Fruit fly (Drosophila melanogaster) whole organism, embryonic: ENCODE data around the gene CG32706.
A peak's percentile ranks its signal among the peaks of the same experiment; 100 is the strongest.

Experiments used
- B-H2 ChIP-seq: fragments of 200-800 bp; sonication (Bioruptor generic); optimal IDR thresholded peaks from 2 replicates; lab custom pipeline; 2018; ENCODE audit warnings: missing biosample characterization, mild to moderate bottlenecking, missing genetic modification characterization
- Bgb ChIP-seq: fragments of 200-800 bp; sonication (Bioruptor generic); IDR thresholded peaks from 2 replicates; pipeline ENCODE4 v1.3.6; 2022; ENCODE audit warnings: missing biosample characterization, missing genetic modification characterization; ENCODE audit not compliant: partially characterized antibody
- C15 ChIP-seq: fragments of 200-800 bp; sonication (Bioruptor generic); IDR thresholded peaks from 3 replicates; pipeline ENCODE4 v1.3.6; 2022; ENCODE audit warnings: missing biosample characterization, missing genetic modification characterization
- CG10979 ChIP-seq: fragments of 200-800 bp; sonication (Bioruptor generic); optimal IDR thresholded peaks from 2 replicates; lab custom pipeline; 2018; ENCODE audit warnings: missing biosample characterization, mild to moderate bottlenecking, missing genetic modification characterization, moderate library complexity
- CG11504 ChIP-seq: fragments of 200-800 bp; sonication (Bioruptor generic); optimal IDR thresholded peaks from 3 replicates; lab custom pipeline; 2019; ENCODE audit warnings: missing biosample characterization, mild to moderate bottlenecking, missing genetic modification characterization, moderate library complexity
- CG12071 ChIP-seq: fragments of 200-800 bp; sonication (Bioruptor generic); optimal IDR thresholded peaks from 3 replicates; lab custom pipeline; 2018; ENCODE audit warnings: missing biosample characterization, mild to moderate bottlenecking, missing genetic modification characterization
- CG12391 ChIP-seq: fragments of 200-800 bp; sonication (Bioruptor generic); optimal IDR thresholded peaks from 3 replicates; lab custom pipeline; 2018; ENCODE audit warnings: missing biosample characterization, mild to moderate bottlenecking, missing genetic modification characterization, moderate library complexity
- CG1529 ChIP-seq: fragments of 200-800 bp; sonication (Bioruptor generic); optimal IDR thresholded peaks from 3 replicates; lab custom pipeline; 2018; ENCODE audit warnings: missing biosample characterization, missing genetic modification characterization
- CG16815 ChIP-seq: fragments of 200-800 bp; sonication (Bioruptor generic); optimal IDR thresholded peaks from 3 replicates; lab custom pipeline; 2017; ENCODE audit warnings: missing biosample characterization, mild to moderate bottlenecking, missing genetic modification characterization
- CG17359 ChIP-seq: fragments of 200-800 bp; sonication (Bioruptor generic); optimal IDR thresholded peaks from 3 replicates; lab custom pipeline; 2018; ENCODE audit warnings: missing biosample characterization, mild to moderate bottlenecking, missing genetic modification characterization, moderate library complexity
- CG17385 ChIP-seq: fragments of 200-800 bp; sonication (Bioruptor generic); optimal IDR thresholded peaks from 3 replicates; lab custom pipeline; 2018; ENCODE audit warnings: missing biosample characterization, mild to moderate bottlenecking, missing genetic modification characterization
- CG18619 ChIP-seq: fragments of 200-800 bp; sonication (Bioruptor generic); optimal IDR thresholded peaks from 3 replicates; lab custom pipeline; 2017; ENCODE audit warnings: missing biosample characterization, mild to moderate bottlenecking, missing genetic modification characterization
- CG2202 ChIP-seq: fragments of 200-800 bp; sonication (Bioruptor generic); optimal IDR thresholded peaks from 2 replicates; lab custom pipeline; 2018; ENCODE audit warnings: missing biosample characterization, mild to moderate bottlenecking, missing genetic modification characterization
- CG30020 ChIP-seq: fragments of 200-800 bp; optimal IDR thresholded peaks from 2 replicates; lab custom pipeline; 2019; ENCODE audit warnings: missing biosample characterization, mild to moderate bottlenecking, missing genetic modification characterization, moderate library complexity
- CG31388 ChIP-seq: fragments of 200-800 bp; sonication (Bioruptor generic); optimal IDR thresholded peaks from 2 replicates; lab custom pipeline; 2016; ENCODE audit warnings: missing biosample characterization, missing genetic modification characterization
- CG31441 ChIP-seq: fragments of 200-800 bp; sonication (Bioruptor generic); IDR thresholded peaks from 2 replicates; pipeline ENCODE4 v1.3.6; 2022; ENCODE audit warnings: missing biosample characterization, missing genetic modification characterization
- CG3407 ChIP-seq: fragments of 200-800 bp; sonication (Bioruptor generic); optimal IDR thresholded peaks from 2 replicates; lab custom pipeline; 2018; ENCODE audit warnings: missing biosample characterization, mild to moderate bottlenecking, missing genetic modification characterization
- CG4282 ChIP-seq: fragments of 200-800 bp; sonication (Bioruptor generic); optimal IDR thresholded peaks from 2 replicates; lab custom pipeline; 2016; ENCODE audit warnings: missing biosample characterization, missing genetic modification characterization
- CG4404 ChIP-seq: fragments of 200-800 bp; sonication (Bioruptor generic); IDR thresholded peaks from 2 replicates; pipeline ENCODE4 v1.3.6; 2022; ENCODE audit warnings: missing biosample characterization, missing genetic modification characterization
- CG6254 ChIP-seq: fragments of 200-800 bp; sonication (Bioruptor generic); optimal IDR thresholded peaks from 3 replicates; lab custom pipeline; 2017; ENCODE audit warnings: mild to moderate bottlenecking, missing biosample characterization, missing genetic modification reagents, missing genetic modification characterization
- CG6272 ChIP-seq: fragments of 200-800 bp; sonication (Bioruptor generic); IDR thresholded peaks from 2 replicates; pipeline ENCODE4 v1.3.6; 2022; ENCODE audit warnings: missing biosample characterization, missing genetic modification characterization
- CG9437 ChIP-seq: fragments of 200-800 bp; sonication (Bioruptor generic); optimal IDR thresholded peaks from 2 replicates; lab custom pipeline; 2018; ENCODE audit warnings: missing biosample characterization, mild to moderate bottlenecking, missing genetic modification characterization
- CoRest ChIP-seq: fragments of 200-800 bp; sonication (Bioruptor generic); optimal IDR thresholded peaks from 3 replicates; lab custom pipeline; 2018; ENCODE audit warnings: missing biosample characterization, mild to moderate bottlenecking, missing genetic modification characterization, moderate library complexity
- Dll ChIP-seq: fragments of 200-800 bp; sonication (Bioruptor generic); IDR thresholded peaks from 4 replicates; pipeline ENCODE4 v1.3.6; 2022; ENCODE audit warnings: missing biosample characterization, missing genetic modification characterization; ENCODE audit not compliant: partially characterized antibody
- H2.0 ChIP-seq: fragments of 200-800 bp; sonication (Bioruptor generic); IDR thresholded peaks from 2 replicates; pipeline ENCODE4 v1.3.6; 2022; ENCODE audit warnings: missing biosample characterization, missing genetic modification characterization
- HLH54F ChIP-seq: fragments of 200-800 bp; sonication (Bioruptor generic); optimal IDR thresholded peaks from 3 replicates; lab custom pipeline; 2016; ENCODE audit warnings: missing biosample characterization, missing genetic modification characterization
- Hr78 ChIP-seq, 2 experiments: fragments of 200-800 bp in 1 of 2; fragments of >200 bp in 1 of 2; sonication (Bioruptor generic) in 1 of 2; optimal IDR thresholded peaks; 2 replicates each; lab custom pipeline; 2017 to 2019; ENCODE audit warnings: missing biosample characterization in 2 of 2, missing genetic modification characterization in 2 of 2, mild to moderate bottlenecking in 1 of 2, moderate library complexity in 1 of 2
- Jarid2 ChIP-seq: fragments of 200-800 bp; sonication (Bioruptor generic); optimal IDR thresholded peaks from 3 replicates; lab custom pipeline; 2017; ENCODE audit warnings: mild to moderate bottlenecking, missing biosample characterization, missing genetic modification reagents, missing genetic modification characterization
- Med ChIP-seq: fragments of 200-800 bp; sonication (Bioruptor generic); peaks from one replicate; lab custom pipeline; 2016; ENCODE audit warnings: missing biosample characterization, missing genetic modification characterization, mild to moderate bottlenecking, inconsistent platforms, moderate library complexity
- NFAT ChIP-seq: fragments of 200-800 bp; sonication (Bioruptor generic); IDR thresholded peaks from 2 replicates; pipeline ENCODE4 v1.3.6; 2022; ENCODE audit warnings: missing biosample characterization, missing genetic modification characterization
- Neu2 ChIP-seq: fragments of 200-800 bp; sonication (Bioruptor generic); optimal IDR thresholded peaks from 3 replicates; lab custom pipeline; 2016; ENCODE audit warnings: missing biosample characterization, missing genetic modification characterization, borderline replicate concordance
- Oaz ChIP-seq: fragments of 200-800 bp; sonication (Bioruptor generic); IDR thresholded peaks from 2 replicates; pipeline ENCODE4 v1.3.6; 2022; ENCODE audit warnings: missing biosample characterization, missing genetic modification characterization
- Sox102F ChIP-seq: fragments of 200-800 bp; sonication (Bioruptor generic); optimal IDR thresholded peaks from 2 replicates; lab custom pipeline; 2018; ENCODE audit warnings: missing biosample characterization, mild to moderate bottlenecking, missing genetic modification characterization, moderate library complexity
- Sry-δ ChIP-seq: fragments of 200-800 bp; sonication (Bioruptor generic); optimal IDR thresholded peaks from 2 replicates; lab custom pipeline; 2016; ENCODE audit warnings: missing biosample characterization, missing genetic modification characterization
- Xbp1 ChIP-seq: fragments of 200-800 bp; sonication (Bioruptor generic); optimal IDR thresholded peaks from 3 replicates; lab custom pipeline; 2016; ENCODE audit warnings: missing biosample characterization, mild to moderate bottlenecking, missing genetic modification characterization
- caup ChIP-seq: fragments of 200-800 bp; sonication (Bioruptor generic); optimal IDR thresholded peaks from 3 replicates; lab custom pipeline; 2017; ENCODE audit warnings: missing biosample characterization, mild to moderate bottlenecking, missing genetic modification characterization, moderate library complexity; ENCODE audit not compliant: severe bottlenecking
- dimm ChIP-seq: fragments of 200-800 bp; sonication (Bioruptor generic); IDR thresholded peaks from 2 replicates; pipeline ENCODE4 v1.3.6; 2022; ENCODE audit warnings: missing biosample characterization, missing genetic modification characterization
- disco-r ChIP-seq: fragments of 200-800 bp; sonication (Bioruptor generic); optimal IDR thresholded peaks from 2 replicates; lab custom pipeline; 2016; ENCODE audit warnings: missing biosample characterization, missing genetic modification characterization
- eyg ChIP-seq: fragments of 200-800 bp; sonication (Bioruptor generic); optimal IDR thresholded peaks from 3 replicates; lab custom pipeline; 2016; ENCODE audit warnings: missing biosample characterization, missing genetic modification characterization
- fd3F ChIP-seq: fragments of 200-800 bp; sonication (Bioruptor generic); optimal IDR thresholded peaks from 2 replicates; lab custom pipeline; 2018; ENCODE audit warnings: missing biosample characterization, mild to moderate bottlenecking, missing genetic modification characterization, moderate library complexity
- fd64A ChIP-seq: fragments of 200-800 bp; sonication (Bioruptor generic); optimal IDR thresholded peaks from 3 replicates; lab custom pipeline; 2018; ENCODE audit warnings: missing biosample characterization, mild to moderate bottlenecking, missing genetic modification characterization
- fd96Cb ChIP-seq: fragments of 200-800 bp; sonication (Bioruptor generic); optimal IDR thresholded peaks from 2 replicates; lab custom pipeline; 2018; ENCODE audit warnings: missing biosample characterization, mild to moderate bottlenecking, missing genetic modification characterization, moderate library complexity
- grau ChIP-seq: fragments of 200-800 bp; optimal IDR thresholded peaks from 3 replicates; lab custom pipeline; 2019; ENCODE audit warnings: missing biosample characterization, mild to moderate bottlenecking, missing genetic modification characterization, moderate library complexity
- h ChIP-seq: fragments of >200 bp; optimal IDR thresholded peaks from 2 replicates; lab custom pipeline; 2017
- lov ChIP-seq, 2 experiments: fragments of 200-800 bp in 1 of 2; fragments of >200 bp in 1 of 2; sonication (Bioruptor generic) in 1 of 2; IDR thresholded peaks in 1 of 2; optimal IDR thresholded peaks in 1 of 2; 2 replicates in 1 of 2; 3 replicates in 1 of 2; pipeline versions ENCODE4 v1.3.6 to Lab custom; 2017 to 2022; ENCODE audit warnings: missing biosample characterization in 1 of 2, missing genetic modification characterization in 1 of 2
- p53 ChIP-seq: fragments of 200-800 bp; sonication (Bioruptor generic); optimal IDR thresholded peaks from 2 replicates; lab custom pipeline; 2016; ENCODE audit warnings: missing biosample characterization, missing genetic modification characterization
- peb ChIP-seq: fragments of 200-800 bp; sonication (Bioruptor generic); IDR thresholded peaks from 2 replicates; pipeline ENCODE4 v1.3.6; 2022; ENCODE audit warnings: missing biosample characterization, missing genetic modification characterization
- stc ChIP-seq: fragments of 200-800 bp; sonication (Bioruptor generic); IDR thresholded peaks from 2 replicates; pipeline ENCODE4 v1.3.6; 2022; ENCODE audit warnings: missing biosample characterization, missing genetic modification characterization
- tio ChIP-seq: fragments of 200-800 bp; sonication (Bioruptor generic); optimal IDR thresholded peaks from 2 replicates; lab custom pipeline; 2017; ENCODE audit warnings: missing biosample characterization, missing genetic modification characterization, inconsistent platforms
- wor ChIP-seq: fragments of 200-800 bp; sonication (Bioruptor generic); IDR thresholded peaks from 2 replicates; pipeline ENCODE4 v1.3.6; 2022; ENCODE audit warnings: missing biosample characterization, missing genetic modification characterization
- zf30C ChIP-seq: fragments of 200-800 bp; sonication (Bioruptor generic); optimal IDR thresholded peaks from 3 replicates; lab custom pipeline; 2018; ENCODE audit warnings: missing biosample characterization, mild to moderate bottlenecking, missing genetic modification characterization

Gene CG32706

DNA sequence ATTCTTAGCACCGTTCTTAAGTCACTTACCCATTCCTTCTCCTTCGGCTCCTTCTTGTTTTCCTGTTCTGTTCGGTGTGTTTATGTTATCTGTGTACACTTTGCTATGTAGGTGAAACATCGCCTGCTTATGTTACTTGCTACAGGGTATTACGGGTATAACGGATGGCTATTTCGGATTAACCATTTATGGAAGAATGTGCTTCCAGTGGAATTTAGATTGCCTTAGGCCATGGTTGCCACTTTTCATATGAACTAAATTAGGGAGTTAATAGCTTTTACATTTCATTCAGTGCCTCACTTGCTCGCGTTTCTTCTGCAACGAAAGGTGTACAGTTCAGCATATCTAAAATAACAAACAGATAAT lies 38.6 kb upstream of the CG32706 start:
- no peak for TF ChIP-seq Dll
- no peak for TF ChIP-seq wor
- no peak for TF ChIP-seq Med
- TF ChIP-seq fd64A (GFP tag; lab: Kevin White, UChicago), result no peak
- no peak for TF ChIP-seq stc
- TF ChIP-seq CG16815 (GFP tag; lab: Kevin White, UChicago), result peak; percentile 19
- no peak for TF ChIP-seq HLH54F
- peak; percentile 25 for TF ChIP-seq grau
- no peak for TF ChIP-seq caup
- no peak for TF ChIP-seq CG12071
- no peak for TF ChIP-seq CG17385 (GFP tag; lab: Kevin White, UChicago)
- TF ChIP-seq disco-r, result no peak
- TF ChIP-seq NFAT (GFP tag; lab: Robert Waterston, UW), result no peak
- TF ChIP-seq B-H2, result no peak
- TF ChIP-seq Hr78 (GFP tag; optimal IDR thresholded peaks at IDR 0.05; lab: Kevin White, UChicago), result peak in 1 of 2 experiments; percentile 76
- TF ChIP-seq Xbp1, result peak; percentile 37
- no peak for TF ChIP-seq Bgb (GFP tag; lab: Robert Waterston, UW)
- TF ChIP-seq Sry-δ (GFP tag; lab: Kevin White, UChicago), result no peak
- no peak for TF ChIP-seq eyg
- no peak for TF ChIP-seq H2.0 (GFP tag; lab: Robert Waterston, UW)
- TF ChIP-seq h (lab: Kevin White, UChicago), result no peak
- peak; percentile 34 for TF ChIP-seq fd96Cb (tag; lab: Kevin White, UChicago)
- TF ChIP-seq lov (optimal IDR thresholded peaks at IDR 0.05; lab: Kevin White, UChicago), result no peak
- TF ChIP-seq lov (GFP tag; IDR thresholded peaks at IDR 0.05; lab: Robert Waterston, UW), result 0 out of 3 replicates have a peak, but pooled peaks have one; percentile 57
- no peak for TF ChIP-seq dimm (GFP tag; lab: Robert Waterston, UW)
- no peak for TF ChIP-seq p53 (GFP tag; lab: Kevin White, UChicago)
- TF ChIP-seq CG17359 (tag; lab: Kevin White, UChicago), result peak; percentile 25
- no peak for TF ChIP-seq zf30C (GFP tag; lab: Kevin White, UChicago)
- peak; percentile 35 for TF ChIP-seq CoRest (tag; lab: Kevin White, UChicago)
- no peak for TF ChIP-seq CG4282
- TF ChIP-seq peb (GFP tag; lab: Robert Waterston, UW), result no peak
- TF ChIP-seq CG31441 (GFP tag; lab: Robert Waterston, UW), result 0 out of 2 replicates have a peak, but pooled peaks have one; percentile 50
- no peak for TF ChIP-seq C15
- no peak for TF ChIP-seq CG1529 (GFP tag; lab: Kevin White, UChicago)
- no peak for TF ChIP-seq CG18619 (GFP tag; lab: Kevin White, UChicago)
- no peak for TF ChIP-seq Neu2 (GFP tag; lab: Kevin White, UChicago)
- peak; percentile 50 for TF ChIP-seq CG11504 (tag; lab: Kevin White, UChicago)
- no peak for TF ChIP-seq fd3F (GFP tag; lab: Kevin White, UChicago)
- TF ChIP-seq Jarid2 (GFP tag; lab: Kevin White, UChicago), result no peak
- TF ChIP-seq CG2202 (tag; lab: Kevin White, UChicago), result no peak
- TF ChIP-seq CG3407 (GFP tag; lab: Kevin White, UChicago), result no peak
- peak; percentile 48 for TF ChIP-seq CG6254 (GFP tag; lab: Kevin White, UChicago)
- TF ChIP-seq CG12391, result peak; percentile 34
- no peak for TF ChIP-seq CG31388 (GFP tag; lab: Kevin White, UChicago)
- TF ChIP-seq CG10979, result peak; percentile 14
- peak; percentile 49 for TF ChIP-seq Sox102F (GFP tag; lab: Kevin White, UChicago)
- TF ChIP-seq CG6272 (GFP tag; lab: Robert Waterston, UW), result no peak
- TF ChIP-seq CG9437 (GFP tag; lab: Kevin White, UChicago), result peak; percentile 13
- TF ChIP-seq CG4404 (GFP tag; lab: Robert Waterston, UW), result no peak
- no peak for TF ChIP-seq Oaz (GFP tag; lab: Robert Waterston, UW)
- TF ChIP-seq CG30020 (tag; lab: Kevin White, UChicago), result no peak
- no peak for TF ChIP-seq tio (GFP tag; lab: Kevin White, UChicago)
